Fruit fly (Drosophila melanogaster) whole organism, embryonic: ENCODE measurements around the gene CG4613.
A peak's percentile ranks its signal among the peaks of the same experiment; 100 is the strongest.

ENCODE experiments used
- Aef1 ChIP-seq: fragments of 200-800 bp; sonication (Bioruptor generic); IDR thresholded peaks from 3 replicates; pipeline ENCODE4 v1.3.6; 2022; ENCODE audit warnings: missing biosample characterization, missing genetic modification characterization
- Antp ChIP-seq: fragments of 200-800 bp; sonication (Bioruptor generic); optimal IDR thresholded peaks from 3 replicates; lab custom pipeline; 2016; ENCODE audit warnings: missing biosample characterization, missing genetic modification characterization
- CG10431 ChIP-seq: fragments of 200-800 bp; sonication (Bioruptor generic); optimal IDR thresholded peaks from 3 replicates; lab custom pipeline; 2018; ENCODE audit warnings: missing biosample characterization, mild to moderate bottlenecking, missing genetic modification characterization
- CG11398 ChIP-seq: fragments of 200-800 bp; sonication (Bioruptor generic); optimal IDR thresholded peaks from 2 replicates; lab custom pipeline; 2016; ENCODE audit warnings: missing biosample characterization, missing genetic modification characterization
- CG11695 ChIP-seq: fragments of 200-800 bp; sonication (Bioruptor generic); IDR thresholded peaks from 3 replicates; pipeline ENCODE4 v1.3.6; 2022; ENCODE audit warnings: missing biosample characterization, missing genetic modification characterization
- CG12071 ChIP-seq: fragments of 200-800 bp; sonication (Bioruptor generic); optimal IDR thresholded peaks from 3 replicates; lab custom pipeline; 2018; ENCODE audit warnings: missing biosample characterization, mild to moderate bottlenecking, missing genetic modification characterization
- CG1233 ChIP-seq: fragments of 200-800 bp; sonication (Bioruptor generic); optimal IDR thresholded peaks from 4 replicates; lab custom pipeline; 2018; ENCODE audit warnings: missing biosample characterization, mild to moderate bottlenecking, missing genetic modification characterization
- CG14014 ChIP-seq: fragments of 200-800 bp; sonication (Bioruptor generic); IDR thresholded peaks from 2 replicates; pipeline ENCODE4 v1.3.6; 2022; ENCODE audit warnings: missing biosample characterization, missing genetic modification characterization
- CG14667 ChIP-seq: fragments of 200-800 bp; sonication (Bioruptor generic); IDR thresholded peaks from 2 replicates; pipeline ENCODE4 v1.3.6; 2022; ENCODE audit warnings: missing biosample characterization, missing genetic modification characterization
- CG15514 ChIP-seq: fragments of 200-800 bp; sonication (Bioruptor generic); optimal IDR thresholded peaks from 3 replicates; lab custom pipeline; 2017; ENCODE audit warnings: missing biosample characterization, missing genetic modification characterization, mild to moderate bottlenecking, moderate library complexity, missing genetic modification reagents
- CG1602 ChIP-seq: fragments of 200-800 bp; sonication (Bioruptor generic); optimal IDR thresholded peaks from 3 replicates; lab custom pipeline; 2016; ENCODE audit warnings: missing biosample characterization, missing genetic modification characterization
- CG17359 ChIP-seq: fragments of 200-800 bp; sonication (Bioruptor generic); optimal IDR thresholded peaks from 3 replicates; lab custom pipeline; 2018; ENCODE audit warnings: missing biosample characterization, mild to moderate bottlenecking, missing genetic modification characterization, moderate library complexity
- CG17912 ChIP-seq: fragments of 200-800 bp; sonication (Bioruptor generic); optimal IDR thresholded peaks from 2 replicates; lab custom pipeline; 2018; ENCODE audit warnings: missing biosample characterization, mild to moderate bottlenecking, missing genetic modification characterization
- CG18599 ChIP-seq: fragments of 200-800 bp; sonication (Bioruptor generic); optimal IDR thresholded peaks from 3 replicates; lab custom pipeline; 2017; ENCODE audit warnings: missing biosample characterization, missing genetic modification characterization, mild to moderate bottlenecking, moderate library complexity, missing genetic modification reagents
- CG33557 ChIP-seq: fragments of 200-800 bp; sonication (Bioruptor generic); optimal IDR thresholded peaks from 2 replicates; lab custom pipeline; 2019; ENCODE audit warnings: missing biosample characterization, mild to moderate bottlenecking, missing genetic modification characterization, moderate library complexity
- CG4282 ChIP-seq: fragments of 200-800 bp; sonication (Bioruptor generic); optimal IDR thresholded peaks from 2 replicates; lab custom pipeline; 2016; ENCODE audit warnings: missing biosample characterization, missing genetic modification characterization
- CG6683 ChIP-seq: fragments of 200-800 bp; sonication (Bioruptor generic); optimal IDR thresholded peaks from 2 replicates; lab custom pipeline; 2017; ENCODE audit warnings: missing biosample characterization, mild to moderate bottlenecking, missing genetic modification characterization, missing genetic modification reagents
- CG6813 ChIP-seq: fragments of 200-800 bp; sonication (Bioruptor generic); optimal IDR thresholded peaks from 2 replicates; lab custom pipeline; 2017; ENCODE audit warnings: missing biosample characterization, missing genetic modification characterization, mild to moderate bottlenecking, moderate library complexity, missing genetic modification reagents
- CG8478 ChIP-seq: fragments of >200 bp; optimal IDR thresholded peaks from 2 replicates; lab custom pipeline; 2018
- CG8924 ChIP-seq: fragments of 200-800 bp; optimal IDR thresholded peaks from 3 replicates; lab custom pipeline; 2019; ENCODE audit warnings: missing biosample characterization, mild to moderate bottlenecking, missing genetic modification characterization, moderate library complexity
- Dbx ChIP-seq: fragments of 200-800 bp; sonication (Bioruptor generic); IDR thresholded peaks from 3 replicates; pipeline ENCODE4 v1.3.6; 2022; ENCODE audit warnings: missing biosample characterization, missing genetic modification characterization
- H15 ChIP-seq: fragments of 200-800 bp; sonication (Bioruptor generic); IDR thresholded peaks from 3 replicates; pipeline ENCODE4 v1.3.6; 2022; ENCODE audit warnings: missing biosample characterization, missing genetic modification characterization
- HHEX ChIP-seq: fragments of 200-800 bp; sonication (Bioruptor generic); optimal IDR thresholded peaks from 3 replicates; lab custom pipeline; 2017; ENCODE audit warnings: missing biosample characterization, mild to moderate bottlenecking, missing genetic modification characterization, missing genetic modification reagents
- Oli ChIP-seq: fragments of 200-800 bp; sonication (Bioruptor generic); optimal IDR thresholded peaks from 2 replicates; lab custom pipeline; 2018; ENCODE audit warnings: missing biosample characterization, mild to moderate bottlenecking, missing genetic modification characterization, moderate library complexity
- Sox100B ChIP-seq: fragments of 200-800 bp; sonication (Bioruptor generic); optimal IDR thresholded peaks from 3 replicates; lab custom pipeline; 2018; ENCODE audit warnings: missing biosample characterization, mild to moderate bottlenecking, missing genetic modification characterization
- Xbp1 ChIP-seq: fragments of 200-800 bp; sonication (Bioruptor generic); optimal IDR thresholded peaks from 3 replicates; lab custom pipeline; 2016; ENCODE audit warnings: missing biosample characterization, mild to moderate bottlenecking, missing genetic modification characterization
- caup ChIP-seq: fragments of 200-800 bp; sonication (Bioruptor generic); optimal IDR thresholded peaks from 3 replicates; lab custom pipeline; 2017; ENCODE audit warnings: missing biosample characterization, mild to moderate bottlenecking, missing genetic modification characterization, moderate library complexity; ENCODE audit not compliant: severe bottlenecking
- chif ChIP-seq, 2 experiments: fragments of 200-800 bp; sonication (Bioruptor generic); optimal IDR thresholded peaks; 3 replicates each; lab custom pipeline; 2016; ENCODE audit warnings: missing biosample characterization in 2 of 2, missing genetic modification characterization in 2 of 2
- chinmo ChIP-seq: fragments of 200-800 bp; sonication (Bioruptor generic); IDR thresholded peaks from 4 replicates; pipeline ENCODE4 v1.3.6; 2022; ENCODE audit warnings: missing biosample characterization, missing genetic modification characterization; ENCODE audit not compliant: partially characterized antibody
- ewg ChIP-seq: fragments of 200-800 bp; sonication (Bioruptor generic); optimal IDR thresholded peaks from 3 replicates; lab custom pipeline; 2017; ENCODE audit warnings: mild to moderate bottlenecking, missing biosample characterization, missing genetic modification reagents, missing genetic modification characterization
- gro ChIP-seq: fragments of 200-800 bp; sonication (Bioruptor generic); optimal IDR thresholded peaks from 2 replicates; lab custom pipeline; 2016; ENCODE audit warnings: missing biosample characterization, missing genetic modification characterization
- her ChIP-seq: fragments of 200-800 bp; sonication (Bioruptor generic); optimal IDR thresholded peaks from 2 replicates; lab custom pipeline; 2016; ENCODE audit warnings: missing biosample characterization, missing genetic modification characterization
- hkb ChIP-seq, 2 experiments: fragments of 200-800 bp in 1 of 2; fragments of >200 bp in 1 of 2; sonication (Bioruptor generic) in 1 of 2; IDR thresholded peaks in 1 of 2; optimal IDR thresholded peaks in 1 of 2; 2 replicates each; pipeline versions ENCODE4 v1.3.6 to Lab custom; 2017 to 2022; ENCODE audit warnings: missing biosample characterization in 1 of 2, missing genetic modification characterization in 1 of 2
- kah ChIP-seq: fragments of 200-800 bp; sonication (Bioruptor generic); optimal IDR thresholded peaks from 2 replicates; lab custom pipeline; 2018; ENCODE audit warnings: missing biosample characterization, mild to moderate bottlenecking, missing genetic modification characterization
- klu ChIP-seq: fragments of 200-800 bp; sonication (Bioruptor generic); IDR thresholded peaks from 2 replicates; pipeline ENCODE4 v1.3.6; 2022; ENCODE audit warnings: missing biosample characterization, missing genetic modification characterization
- knrl ChIP-seq: fragments of 200-800 bp; sonication (Bioruptor generic); IDR thresholded peaks from 3 replicates; pipeline ENCODE4 v1.3.6; 2022; ENCODE audit warnings: missing biosample characterization, missing genetic modification characterization; ENCODE audit not compliant: partially characterized antibody
- odd ChIP-seq: fragments of 200-800 bp; sonication (Bioruptor generic); optimal IDR thresholded peaks from 2 replicates; lab custom pipeline; 2017; ENCODE audit warnings: missing biosample characterization, mild to moderate bottlenecking, missing genetic modification characterization
- org-1 ChIP-seq: fragments of 200-800 bp; sonication (Bioruptor generic); optimal IDR thresholded peaks from 2 replicates; lab custom pipeline; 2017; ENCODE audit warnings: missing biosample characterization, missing genetic modification characterization
- run ChIP-seq: fragments of 200-800 bp; sonication (Bioruptor generic); optimal IDR thresholded peaks from 3 replicates; lab custom pipeline; 2018; ENCODE audit warnings: missing biosample characterization, mild to moderate bottlenecking, missing genetic modification characterization
- sd ChIP-seq: fragments of 200-800 bp; sonication (Bioruptor generic); optimal IDR thresholded peaks from 3 replicates; lab custom pipeline; 2018; ENCODE audit warnings: missing biosample characterization, mild to moderate bottlenecking, missing genetic modification characterization, moderate library complexity
- sens ChIP-seq: fragments of 200-800 bp; sonication (Bioruptor generic); peaks from one replicate; lab custom pipeline; 2016; ENCODE audit warnings: missing biosample characterization, missing genetic modification characterization
- wek ChIP-seq: fragments of 200-800 bp; sonication (Bioruptor generic); optimal IDR thresholded peaks from 3 replicates; lab custom pipeline; 2018; ENCODE audit warnings: missing biosample characterization, mild to moderate bottlenecking, missing genetic modification characterization, moderate library complexity
- wor ChIP-seq: fragments of 200-800 bp; sonication (Bioruptor generic); IDR thresholded peaks from 2 replicates; pipeline ENCODE4 v1.3.6; 2022; ENCODE audit warnings: missing biosample characterization, missing genetic modification characterization

The CG4613 gene

DNA sequence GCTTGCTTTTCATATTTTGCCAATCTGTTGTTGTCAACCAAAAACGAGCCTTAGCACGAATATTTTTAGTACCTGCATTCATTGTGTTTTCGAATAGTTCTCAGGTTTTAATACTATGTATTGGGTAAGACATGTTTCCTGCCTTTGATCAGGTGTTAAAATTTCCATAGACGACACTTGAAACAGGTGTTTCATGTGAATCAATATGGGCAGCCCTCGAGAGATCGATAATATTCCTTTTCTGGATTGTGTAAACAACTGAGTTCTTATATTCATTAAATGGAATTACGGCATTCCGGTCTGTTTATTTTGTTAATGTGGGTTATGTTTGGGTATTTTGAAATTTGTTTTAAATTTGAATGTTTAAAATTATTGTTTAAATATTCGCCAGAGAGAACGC, 27.7 kb upstream of the CG4613 start (continued):
- TF ChIP-seq CG6683 (GFP tag; lab: Kevin White, UChicago) (no peak), Dbx (GFP tag; lab: Robert Waterston, UW) (peak; percentile 22; the same call in 1 of the 3 replicates), CG18599 (GFP tag; lab: Kevin White, UChicago) (peak; percentile 43), caup (GFP tag; lab: Kevin White, UChicago) (peak; percentile 27), her (GFP tag; lab: Kevin White, UChicago) (no peak), CG6813 (GFP tag; lab: Kevin White, UChicago) (peak; percentile 49), klu (GFP tag; lab: Robert Waterston, UW) (no peak), odd (GFP tag; lab: Kevin White, UChicago) (peak; percentile 32), Aef1 (GFP tag; lab: Robert Waterston, UW) (no peak), wor (no peak), CG14667 (no peak), H15 (GFP tag; lab: Robert Waterston, UW) (no peak), CG10431 (GFP tag; lab: Kevin White, UChicago) (no peak), chif (GFP tag; optimal IDR thresholded peaks at IDR 0.05; lab: Kevin White, UChicago) (no peak), CG11695 (GFP tag; lab: Robert Waterston, UW) (0 out of 3 replicates have a peak, but pooled peaks have one; percentile 16), gro (GFP tag; lab: Kevin White, UChicago) (peak; percentile 37), CG11398 (GFP tag; lab: Kevin White, UChicago) (peak; percentile 15), CG14014 (peak; percentile 29; the same call in 1 of the 2 replicates), CG8478 (no peak), hkb (optimal IDR thresholded peaks at IDR 0.05; lab: Kevin White, UChicago) (no peak), hkb (GFP tag; IDR thresholded peaks at IDR 0.05; lab: Robert Waterston, UW) (peak; percentile 60; the same call in 1 of the 2 replicates), CG4282 (GFP tag; lab: Kevin White, UChicago) (no peak), Xbp1 (GFP tag; lab: Kevin White, UChicago) (no peak), Oli (tag; lab: Kevin White, UChicago) (no peak), CG12071 (peak; percentile 30), Sox100B (GFP tag; lab: Kevin White, UChicago) (peak; percentile 1), run (tag; lab: Kevin White, UChicago) (no peak), CG17912 (no peak), CG17359 (peak; percentile 19), chinmo (GFP tag; lab: Robert Waterston, UW) (no peak), CG8924 (no peak), knrl (no peak), ewg (no peak), CG15514 (GFP tag; lab: Kevin White, UChicago) (peak; percentile 29), CG1233 (GFP tag; lab: Kevin White, UChicago) (peak; percentile 39), sd (tag; lab: Kevin White, UChicago) (peak; percentile 23), wek (GFP tag; lab: Kevin White, UChicago) (peak; percentile 36), CG1602 (GFP tag; lab: Kevin White, UChicago) (no peak), sens (GFP tag; lab: Kevin White, UChicago) (peak; percentile 78), org-1 (GFP tag; lab: Kevin White, UChicago) (peak; percentile 27), Antp (GFP tag; lab: Kevin White, UChicago) (no peak), CG33557 (GFP tag; lab: Kevin White, UChicago) (peak; percentile 12), kah (GFP tag; lab: Kevin White, UChicago) (peak; percentile 21), HHEX (GFP tag; lab: Kevin White, UChicago) (peak; percentile 55)
- TF ChIP-seq, all 482 proteins: peak for 51
